Worm (Caenorhabditis elegans) whole organism, L1 larva: ENCODE measurements around the gene grl-18.

Experiments used
- Y116A8C.19 ChIP-seq: sonication (generic microtip); optimal IDR thresholded peaks from 2 replicates; lab custom pipeline; 2016; ENCODE audit warnings: missing compliant biosample characterization, missing genetic modification characterization, borderline replicate concordance
- aha-1 ChIP-seq: fragments of 150-350 bp; optimal IDR thresholded peaks from 2 replicates; lab custom pipeline; 2014; ENCODE audit warnings: missing biosample characterization, missing genetic modification characterization
- ama-1 ChIP-seq: fragments of 150-350 bp; optimal IDR thresholded peaks from 2 replicates; lab custom pipeline; 2014
- blmp-1 ChIP-seq: fragments of 150-350 bp; optimal IDR thresholded peaks from 2 replicates; lab custom pipeline; 2014; ENCODE audit warnings: missing biosample characterization, missing genetic modification characterization
- dpl-1 ChIP-seq, 3 experiments: fragments of 150-350 bp in 2 of 3; sonication (generic microtip) in 1 of 3; optimal IDR thresholded peaks; 2 replicates each; lab custom pipeline; 2014 to 2017; ENCODE audit warnings: missing biosample characterization in 3 of 3, missing genetic modification characterization in 3 of 3, missing genetic modification reagents in 3 of 3
- efl-1 ChIP-seq, 4 experiments: fragments of 150-350 bp; optimal IDR thresholded peaks in 3 of 4; peaks in 1 of 4; 1 replicate in 1 of 4; 2 replicates in 3 of 4; lab custom pipeline; 2014; ENCODE audit warnings: missing biosample characterization in 2 of 4, missing genetic modification characterization in 2 of 4, missing genetic modification reagents in 2 of 4
- elt-2 ChIP-seq: sonication (generic microtip); optimal IDR thresholded peaks from 2 replicates; lab custom pipeline; 2016; ENCODE audit warnings: missing genetic modification characterization, mild to moderate bottlenecking, inconsistent platforms, missing compliant biosample characterization, missing genetic modification reagents
- elt-3 ChIP-seq, 6 experiments: fragments of 150-350 bp in 1 of 6; sonication (generic microtip); optimal IDR thresholded peaks; 2 replicates each; lab custom pipeline; 2017 to 2018; ENCODE audit warnings: missing biosample characterization in 6 of 6, missing genetic modification characterization in 6 of 6, inconsistent platforms in 1 of 6
- fkh-4 ChIP-seq: sonication (generic microtip); optimal IDR thresholded peaks from 2 replicates; lab custom pipeline; 2016; ENCODE audit warnings: missing compliant biosample characterization, missing genetic modification characterization, borderline replicate concordance
- fkh-8 ChIP-seq: sonication (generic microtip); optimal IDR thresholded peaks from 2 replicates; lab custom pipeline; 2016; ENCODE audit warnings: mild to moderate bottlenecking, missing genetic modification characterization, missing compliant biosample characterization
- grh-1 ChIP-seq: fragments of 200-800 bp; sonication (Bioruptor generic); IDR thresholded peaks from 2 replicates; pipeline ENCODE4 v1.3.6; 2022; ENCODE audit warnings: missing genetic modification reagents, missing genetic modification characterization, missing compliant biosample characterization
- hlh-17 ChIP-seq: fragments of 200-800 bp; sonication (Bioruptor generic); optimal IDR thresholded peaks from 2 replicates; lab custom pipeline; 2018; ENCODE audit warnings: missing genetic modification characterization, mild to moderate bottlenecking, missing compliant biosample characterization, moderate library complexity, borderline replicate concordance
- hlh-4 ChIP-seq: sonication (generic microtip); optimal IDR thresholded peaks from 2 replicates; lab custom pipeline; 2016; ENCODE audit warnings: mild to moderate bottlenecking, missing genetic modification characterization, missing compliant biosample characterization
- isw-1 ChIP-seq: fragments of 200-800 bp; sonication (Bioruptor generic); IDR thresholded peaks from 2 replicates; pipeline ENCODE4 v1.3.6; 2022; ENCODE audit warnings: missing genetic modification characterization, missing compliant biosample characterization
- jun-1 ChIP-seq: fragments of 150-350 bp; optimal IDR thresholded peaks from 2 replicates; lab custom pipeline; 2014; ENCODE audit warnings: missing biosample characterization, missing genetic modification reagents, missing genetic modification characterization
- lin-14 ChIP-seq: fragments of 200-800 bp; sonication (Bioruptor generic); optimal IDR thresholded peaks from 2 replicates; lab custom pipeline; 2018; ENCODE audit warnings: mild to moderate bottlenecking, missing genetic modification characterization, moderate library complexity, missing compliant biosample characterization
- lin-15B ChIP-seq: fragments of 150-350 bp; sonication (generic microtip); optimal IDR thresholded peaks from 3 replicates; lab custom pipeline; 2014; ENCODE audit warnings: missing biosample characterization, missing genetic modification characterization
- lin-35 ChIP-seq, 2 experiments: fragments of 150-350 bp; optimal IDR thresholded peaks; 2 replicates each; lab custom pipeline; 2014; ENCODE audit warnings: missing biosample characterization in 2 of 2, missing genetic modification characterization in 2 of 2, missing genetic modification reagents in 2 of 2
- lsy-2 ChIP-seq, 2 experiments: fragments of 150-350 bp; optimal IDR thresholded peaks; 2 replicates each; lab custom pipeline; 2014; ENCODE audit warnings: missing biosample characterization in 2 of 2, missing genetic modification characterization in 2 of 2
- mep-1 ChIP-seq: fragments of 150-350 bp; optimal IDR thresholded peaks from 2 replicates; lab custom pipeline; 2014; ENCODE audit warnings: missing biosample characterization, missing genetic modification characterization
- nhr-12 ChIP-seq: sonication (generic microtip); optimal IDR thresholded peaks from 2 replicates; lab custom pipeline; 2017; ENCODE audit warnings: missing biosample characterization, missing genetic modification characterization
- nhr-19 ChIP-seq: fragments of 200-800 bp; sonication (Bioruptor generic); conservative IDR thresholded peaks from 2 replicates; pipeline ENCODE4 v1.3.6; 2022; ENCODE audit warnings: missing genetic modification characterization, missing compliant biosample characterization
- nhr-28 ChIP-seq: fragments of 150-350 bp; optimal IDR thresholded peaks from 2 replicates; lab custom pipeline; 2014; ENCODE audit warnings: missing biosample characterization, missing genetic modification characterization
- nhr-71 ChIP-seq: sonication (generic microtip); optimal IDR thresholded peaks from 2 replicates; lab custom pipeline; 2016; ENCODE audit warnings: mild to moderate bottlenecking, missing genetic modification characterization, moderate library complexity, missing compliant biosample characterization
- nhr-85 ChIP-seq: sonication (generic microtip); peaks from one replicate; lab custom pipeline; 2016; ENCODE audit warnings: missing genetic modification characterization, inconsistent platforms, missing compliant biosample characterization
- pag-3 ChIP-seq: sonication (generic microtip); optimal IDR thresholded peaks from 2 replicates; lab custom pipeline; 2017; ENCODE audit warnings: missing genetic modification characterization, mild to moderate bottlenecking, missing compliant biosample characterization, antibody characterized with exemption, borderline replicate concordance; ENCODE audit not compliant: insufficient read depth
- pax-3 ChIP-seq: fragments of 200-800 bp; sonication (Bioruptor generic); optimal IDR thresholded peaks from 2 replicates; lab custom pipeline; 2018; ENCODE audit warnings: mild to moderate bottlenecking, missing genetic modification characterization, moderate library complexity, missing compliant biosample characterization
- rnt-1 ChIP-seq: sonication (generic microtip); optimal IDR thresholded peaks from 2 replicates; lab custom pipeline; 2016; ENCODE audit warnings: mild to moderate bottlenecking, missing genetic modification characterization, moderate library complexity, missing compliant biosample characterization
- skn-1 ChIP-seq: fragments of 150-350 bp; optimal IDR thresholded peaks from 2 replicates; lab custom pipeline; 2014; ENCODE audit warnings: missing biosample characterization, missing genetic modification characterization
- snpc-4 ChIP-seq: fragments of 150-350 bp; optimal IDR thresholded peaks from 2 replicates; lab custom pipeline; 2014; ENCODE audit warnings: missing biosample characterization, missing genetic modification characterization
- snu-23 ChIP-seq: sonication (generic microtip); optimal IDR thresholded peaks from 2 replicates; lab custom pipeline; 2016; ENCODE audit warnings: missing genetic modification characterization, missing compliant biosample characterization
- sptf-1 ChIP-seq: fragments of 150-350 bp; optimal IDR thresholded peaks from 2 replicates; lab custom pipeline; 2014; ENCODE audit warnings: missing biosample characterization, missing genetic modification characterization
- sup-37 ChIP-seq: fragments of 200-800 bp; sonication (Bioruptor generic); optimal IDR thresholded peaks from 2 replicates; lab custom pipeline; 2018; ENCODE audit warnings: mild to moderate bottlenecking, missing genetic modification characterization, missing compliant biosample characterization
- unc-86 ChIP-seq: sonication (generic microtip); optimal IDR thresholded peaks from 2 replicates; lab custom pipeline; 2016; ENCODE audit warnings: missing genetic modification characterization, missing compliant biosample characterization
- unc-98 ChIP-seq: fragments of 200-800 bp; sonication (Bioruptor generic); IDR thresholded peaks from 2 replicates; pipeline ENCODE4 v1.3.6; 2022; ENCODE audit warnings: missing genetic modification characterization, missing compliant biosample characterization
- zag-1 ChIP-seq: fragments of 150-350 bp; optimal IDR thresholded peaks from 2 replicates; lab custom pipeline; 2014; ENCODE audit warnings: missing biosample characterization, missing genetic modification characterization
- ztf-11 ChIP-seq, 2 experiments: sonication (generic microtip); optimal IDR thresholded peaks; 2 replicates each; lab custom pipeline; 2016 to 2017; ENCODE audit warnings: missing genetic modification characterization in 2 of 2, missing biosample characterization in 1 of 2, missing compliant biosample characterization in 1 of 2

The grl-18 gene

ce11 chrV:5533755-5534154, 45.1 kb upstream of the grl-18 start, which contains the start of gene grl-1:
Gene grl-1 (minus strand): TSS chrV:5533855.
- TF ChIP-seq snpc-4 (tag; lab: Kevin White, UChicago) (no peak), nhr-19 (GFP tag; lab: Robert Waterston, UW) (no peak), pag-3 (tag; lab: Kevin White, UChicago) (no peak), lsy-2 (tag; optimal IDR thresholded peaks at IDR 0.05; lab: Kevin White, UChicago) (no peak), grh-1 (no peak), hlh-4 (tag; lab: Kevin White, UChicago) (no peak), lin-35 (GFP tag; optimal IDR thresholded peaks at IDR 0.05; lab: Kevin White, UChicago) (no peak), fkh-8 (tag; lab: Kevin White, UChicago) (no peak), nhr-85 (no peak), mep-1 (tag; lab: Kevin White, UChicago) (no peak), pax-3 (tag; lab: Kevin White, UChicago) (no peak), elt-3 (tag; optimal IDR thresholded peaks at IDR 0.05; lab: Kevin White, UChicago) (no peak), lin-14 (GFP tag; lab: Kevin White, UChicago) (no peak), ztf-11 (tag; optimal IDR thresholded peaks at IDR 0.05; lab: Kevin White, UChicago) (no peak), nhr-71 (tag; lab: Kevin White, UChicago) (no peak)

- TF ChIP-seq dpl-1 (GFP tag; optimal IDR thresholded peaks at IDR 0.05; lab: Kevin White, UChicago), result no peak
- no peak for TF ChIP-seq unc-86 (tag; lab: Kevin White, UChicago)
- TF ChIP-seq, all 84 proteins: peak for 0
Observed at ce11 chrV:5527694-5528093, 39.0 kb upstream of the grl-18 start.

- no peak for TF ChIP-seq nhr-12
- TF ChIP-seq isw-1 (GFP tag; lab: Robert Waterston, UW), result no peak
- no peak for TF ChIP-seq hlh-17 (GFP tag; lab: Kevin White, UChicago)
- TF ChIP-seq unc-98, result no peak
- no peak for TF ChIP-seq sup-37 (GFP tag; lab: Kevin White, UChicago)
- no peak for TF ChIP-seq lin-15B
- TF ChIP-seq nhr-28 (tag; lab: Kevin White, UChicago), result no peak
- no peak for TF ChIP-seq jun-1 (tag; lab: Kevin White, UChicago)
- TF ChIP-seq zag-1, result no peak
- TF ChIP-seq snpc-4 (tag; lab: Kevin White, UChicago), result no peak
- no peak for TF ChIP-seq skn-1 (tag; lab: Kevin White, UChicago)
- no peak for TF ChIP-seq nhr-85
- TF ChIP-seq sptf-1, result no peak
- no peak for TF ChIP-seq mep-1 (tag; lab: Kevin White, UChicago)
- no peak for TF ChIP-seq ama-1 (lab: Kevin White, UChicago)
- no peak for TF ChIP-seq elt-2
- TF ChIP-seq lin-14 (GFP tag; lab: Kevin White, UChicago), result no peak
- TF ChIP-seq aha-1 (tag; lab: Kevin White, UChicago), result no peak
Observed at ce11 chrV:5525208-5525607, 36.5 kb upstream of the grl-18 start.

- TF ChIP-seq fkh-4 (tag; lab: Kevin White, UChicago) (no peak), Y116A8C.19 (no peak), blmp-1 (tag; lab: Kevin White, UChicago) (peak; percentile 83), rnt-1 (tag; lab: Kevin White, UChicago) (peak; percentile 13), lsy-2 (tag; optimal IDR thresholded peaks at IDR 0.05; lab: Kevin White, UChicago) (peak in 1 of 2 experiments; percentile 8), efl-1 (optimal IDR thresholded peaks at IDR 0.05; lab: Kevin White, UChicago) (no peak), efl-1 (GFP tag; optimal IDR thresholded peaks at IDR 0.05 in 1 of 2; lab: Kevin White, UChicago) (peak in 1 of 2 experiments; percentile 43), snu-23 (GFP tag; lab: Kevin White, UChicago) (peak; percentile 14), unc-98 (no peak), lin-14 (GFP tag; lab: Kevin White, UChicago) (peak; percentile 76), nhr-85 (peak; percentile 93)
Observed at ce11 chrV:5523260-5523659, 34.6 kb upstream of the grl-18 start.
